Fruit fly (Drosophila melanogaster): Measurements from ENCODE around the gene CG9222.

Gene CG9222

DNA sequence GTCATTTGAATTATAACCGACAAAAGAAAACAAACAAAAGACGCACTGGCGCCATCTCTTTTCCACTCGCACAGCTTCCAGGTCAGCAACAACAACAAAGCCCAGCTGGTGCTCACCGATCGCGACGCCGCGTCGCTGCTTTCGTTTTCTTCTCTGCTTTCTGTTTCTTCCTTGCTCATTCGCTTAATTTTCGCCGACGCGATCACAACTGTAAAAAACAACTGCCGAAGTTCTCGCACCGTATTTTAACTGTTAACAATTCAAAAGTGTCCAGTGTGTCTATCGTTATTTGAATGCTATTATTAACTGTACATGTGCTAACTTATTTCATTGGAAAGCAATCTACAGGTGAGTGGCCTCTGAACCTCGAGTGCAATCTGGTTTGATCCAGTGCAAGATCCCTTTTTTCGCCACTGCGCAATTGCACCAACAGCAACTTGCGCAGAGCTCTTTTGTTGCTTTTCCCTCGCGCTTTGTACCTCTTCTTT, 30.6 kb upstream of the CG9222 start, which contains the start of gene stai:
TSS of gene stai (plus strand) at position 176 of the 488 bp plus-strand sequence.
- TF ChIP-seq foxo (GFP tag; optimal IDR thresholded peaks at IDR 0.05) = no peak
- peak; percentile 32 for TF ChIP-seq Sp1 (GFP tag; optimal IDR thresholded peaks at IDR 0.05)
- no peak for TF ChIP-seq ey (GFP tag; optimal IDR thresholded peaks at IDR 0.05)
- TF ChIP-seq Abd-B (GFP tag; optimal IDR thresholded peaks at IDR 0.05) = no peak
- TF ChIP-seq jim (GFP tag; optimal IDR thresholded peaks at IDR 0.05) = no peak
- peak; percentile 96 for TF ChIP-seq psq (GFP tag; optimal IDR thresholded peaks at IDR 0.05)
- TF ChIP-seq N (GFP tag; optimal IDR thresholded peaks at IDR 0.05) = no peak
- peak; percentile 0 for TF ChIP-seq fru (GFP tag; optimal IDR thresholded peaks at IDR 0.05)

dm6 chr2L:6109313-6109847, 21.4 kb upstream of the CG9222 start:
- TF ChIP-seq Mio (GFP tag; optimal IDR thresholded peaks at IDR 0.05) = no peak
- TF ChIP-seq Hnf4 (GFP tag; optimal IDR thresholded peaks at IDR 0.05) = no peak
- TF ChIP-seq Myc (optimal IDR thresholded peaks at IDR 0.05) = no peak
- TF ChIP-seq ey (GFP tag; optimal IDR thresholded peaks at IDR 0.05) = no peak
- no peak for TF ChIP-seq dsf (GFP tag; optimal IDR thresholded peaks at IDR 0.05; ENCODE audit: borderline replicate concordance)
- TF ChIP-seq dmrt93B (GFP tag; optimal IDR thresholded peaks at IDR 0.05) = no peak
- TF ChIP-seq Hr83 (GFP tag; optimal IDR thresholded peaks at IDR 0.05; ENCODE audit: poor library complexity, severe bottlenecking) = no peak
- TF ChIP-seq Hr78 (GFP tag; optimal IDR thresholded peaks at IDR 0.05) = no peak
- no peak for TF ChIP-seq fru (GFP tag; optimal IDR thresholded peaks at IDR 0.05)
- TF ChIP-seq usp (GFP tag; optimal IDR thresholded peaks at IDR 0.05) = no peak

DNA sequence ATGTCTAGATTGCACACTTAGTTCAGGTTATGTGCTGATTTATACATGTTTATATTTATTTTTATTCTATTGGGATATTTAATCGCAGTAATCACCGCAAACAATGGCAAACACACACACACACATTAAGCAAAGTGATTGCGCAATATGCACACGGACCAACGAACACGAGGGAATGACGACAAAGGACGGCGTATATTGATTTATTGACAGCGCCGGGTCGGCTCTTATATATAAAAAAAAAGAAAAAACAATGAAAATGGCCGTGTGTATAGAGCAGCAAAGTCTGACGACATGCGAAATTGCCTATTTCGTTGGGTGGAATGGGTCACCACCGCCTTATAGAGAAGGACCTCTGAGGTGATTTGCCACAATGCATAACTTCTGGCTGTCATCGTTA, 20.0 kb upstream of the CG9222 start:
- no peak for TF ChIP-seq GATAd (GFP tag; optimal IDR thresholded peaks at IDR 0.05)
- no peak for TF ChIP-seq CG32264 (GFP tag; optimal IDR thresholded peaks at IDR 0.05)
- no peak for TF ChIP-seq sage (GFP tag; optimal IDR thresholded peaks at IDR 0.05)
- TF ChIP-seq N (GFP tag; optimal IDR thresholded peaks at IDR 0.05) = no peak
- no peak for TF ChIP-seq rgr (GFP tag; optimal IDR thresholded peaks at IDR 0.05)

dm6 chr2L:6118212-6118611, 12.6 kb upstream of the CG9222 start, which contains the start of gene CG31642:
TSS of gene CG31642 (plus strand) at chr2L:6118512.
- TF ChIP-seq fru (GFP tag; optimal IDR thresholded peaks at IDR 0.05) (no peak), Myc (optimal IDR thresholded peaks at IDR 0.05) (no peak), brk (GFP tag; optimal IDR thresholded peaks at IDR 0.05) (no peak), Sp1 (GFP tag; optimal IDR thresholded peaks at IDR 0.05) (no peak), Rel (GFP tag; optimal IDR thresholded peaks at IDR 0.05) (no peak), Rel (tag; optimal IDR thresholded peaks at IDR 0.05) (no peak), Mio (GFP tag; optimal IDR thresholded peaks at IDR 0.05) (no peak), Dif (GFP tag; optimal IDR thresholded peaks at IDR 0.05; ENCODE audit: partially characterized antibody) (no peak), jim (GFP tag; optimal IDR thresholded peaks at IDR 0.05) (no peak), Vsx2 (GFP tag; optimal IDR thresholded peaks at IDR 0.05; ENCODE audit: partially characterized antibody) (no peak), dsf (GFP tag; optimal IDR thresholded peaks at IDR 0.05; ENCODE audit: borderline replicate concordance) (no peak), CrebA (GFP tag; optimal IDR thresholded peaks at IDR 0.05; ENCODE audit: borderline replicate concordance) (no peak), Jra (GFP tag; optimal IDR thresholded peaks at IDR 0.05) (no peak), lola (GFP tag; optimal IDR thresholded peaks at IDR 0.05) (no peak), Hr78 (GFP tag; optimal IDR thresholded peaks at IDR 0.05) (no peak), foxo (GFP tag; optimal IDR thresholded peaks at IDR 0.05) (no peak), Hnf4 (GFP tag; optimal IDR thresholded peaks at IDR 0.05) (no peak), rgr (GFP tag; optimal IDR thresholded peaks at IDR 0.05) (no peak), sage (GFP tag; optimal IDR thresholded peaks at IDR 0.05) (no peak), Hr83 (GFP tag; optimal IDR thresholded peaks at IDR 0.05; ENCODE audit: poor library complexity, severe bottlenecking) (no peak), usp (GFP tag; optimal IDR thresholded peaks at IDR 0.05) (no peak)

- TF ChIP-seq HLH106 (tag; optimal IDR thresholded peaks at IDR 0.05) (no peak), Sp1 (GFP tag; optimal IDR thresholded peaks at IDR 0.05) (no peak), GATAd (GFP tag; optimal IDR thresholded peaks at IDR 0.05) (no peak), dsf (GFP tag; optimal IDR thresholded peaks at IDR 0.05; ENCODE audit: borderline replicate concordance) (no peak), dl (GFP tag; optimal IDR thresholded peaks at IDR 0.05; ENCODE audit: insufficient read depth in 1 of 2, partially characterized antibody in 2 of 2) (no peak), br (GFP tag; optimal IDR thresholded peaks at IDR 0.05) (no peak), CG32264 (GFP tag; optimal IDR thresholded peaks at IDR 0.05) (no peak), dmrt93B (GFP tag; optimal IDR thresholded peaks at IDR 0.05) (no peak), jim (GFP tag; optimal IDR thresholded peaks at IDR 0.05) (no peak), Hr83 (GFP tag; optimal IDR thresholded peaks at IDR 0.05; ENCODE audit: poor library complexity, severe bottlenecking) (no peak), Dif (GFP tag; optimal IDR thresholded peaks at IDR 0.05; ENCODE audit: partially characterized antibody) (no peak), usp (GFP tag; optimal IDR thresholded peaks at IDR 0.05) (no peak), sv (GFP tag; optimal IDR thresholded peaks at IDR 0.05) (no peak), Dfd (GFP tag; optimal IDR thresholded peaks at IDR 0.05) (no peak), Myc (optimal IDR thresholded peaks at IDR 0.05) (no peak), h (GFP tag; optimal IDR thresholded peaks at IDR 0.05) (peak; percentile 52), brk (GFP tag; optimal IDR thresholded peaks at IDR 0.05) (no peak), Rel (GFP tag; optimal IDR thresholded peaks at IDR 0.05) (no peak), Rel (tag; optimal IDR thresholded peaks at IDR 0.05) (no peak), Abd-B (GFP tag; optimal IDR thresholded peaks at IDR 0.05) (no peak), rgr (GFP tag; optimal IDR thresholded peaks at IDR 0.05) (no peak), lola (GFP tag; optimal IDR thresholded peaks at IDR 0.05) (no peak), CrebA (GFP tag; optimal IDR thresholded peaks at IDR 0.05; ENCODE audit: borderline replicate concordance) (no peak), OdsH (GFP tag; optimal IDR thresholded peaks at IDR 0.05) (peak; percentile 10), woc (GFP tag; optimal IDR thresholded peaks at IDR 0.05) (no peak), Hnf4 (GFP tag; optimal IDR thresholded peaks at IDR 0.05) (no peak), ey (GFP tag; optimal IDR thresholded peaks at IDR 0.05) (peak; percentile 43), Jra (GFP tag; optimal IDR thresholded peaks at IDR 0.05) (no peak), CG9705 (GFP tag; optimal IDR thresholded peaks at IDR 0.05) (no peak)
These were observed 6.0 kb upstream of the CG9222 start, which contains the start of gene Arpc4 for dm6 chr2L:6124815-6125214. TSS of gene Arpc4 (plus strand) at chr2L:6125132.
